Worm (Caenorhabditis elegans) whole organism, L1 larva: ENCODE measurements around the gene T08G3.13.

Source experiments
- C04F5.9 ChIP-seq: sonication (generic microtip); optimal IDR thresholded peaks from 2 replicates; lab custom pipeline; 2016; ENCODE audit warnings: missing genetic modification characterization, missing compliant biosample characterization
- ets-5 ChIP-seq: fragments of 200-800 bp; sonication (Bioruptor generic); IDR thresholded peaks from 2 replicates; pipeline ENCODE4 v1.3.6; 2022; ENCODE audit warnings: missing genetic modification characterization, missing compliant biosample characterization
- fkh-10 ChIP-seq: sonication (generic microtip); optimal IDR thresholded peaks from 2 replicates; lab custom pipeline; 2017; ENCODE audit warnings: missing biosample characterization, missing genetic modification reagents, missing genetic modification characterization
- fos-1 ChIP-seq: fragments of 150-350 bp; optimal IDR thresholded peaks from 2 replicates; lab custom pipeline; 2014; ENCODE audit warnings: missing biosample characterization, missing genetic modification characterization
- lin-13 ChIP-seq: fragments of 150-350 bp; optimal IDR thresholded peaks from 2 replicates; lab custom pipeline; 2014; ENCODE audit warnings: missing biosample characterization, missing genetic modification reagents, missing genetic modification characterization
- pag-3 ChIP-seq: sonication (generic microtip); optimal IDR thresholded peaks from 2 replicates; lab custom pipeline; 2017; ENCODE audit warnings: missing genetic modification characterization, mild to moderate bottlenecking, missing compliant biosample characterization, antibody characterized with exemption, borderline replicate concordance; ENCODE audit not compliant: insufficient read depth
- rnt-1 ChIP-seq: sonication (generic microtip); optimal IDR thresholded peaks from 2 replicates; lab custom pipeline; 2016; ENCODE audit warnings: mild to moderate bottlenecking, missing genetic modification characterization, moderate library complexity, missing compliant biosample characterization
- unc-130 ChIP-seq: fragments of 150-350 bp; optimal IDR thresholded peaks from 2 replicates; lab custom pipeline; 2017; ENCODE audit warnings: missing biosample characterization, missing genetic modification characterization, inconsistent platforms

- no peak for TF ChIP-seq pag-3 (tag; lab: Kevin White, UChicago)
- no peak for TF ChIP-seq ets-5 (GFP tag; lab: Robert Waterston, UW)
- TF ChIP-seq fos-1 (tag; lab: Kevin White, UChicago): no peak
- TF ChIP-seq unc-130: no peak
- no peak for TF ChIP-seq rnt-1 (tag; lab: Kevin White, UChicago)
- TF ChIP-seq fkh-10 (GFP tag; lab: Kevin White, UChicago): no peak
- TF ChIP-seq C04F5.9: no peak
- no peak for TF ChIP-seq lin-13 (GFP tag; lab: Kevin White, UChicago)
Observed at ce11 chrV:16429940-16430339, 17.9 kb upstream of the T08G3.13 start, which contains the start of gene str-73.
